Worm (Caenorhabditis elegans) whole organism, young adult: ENCODE measurements around the gene C18B10.6.

ENCODE experiments used
- K11D2.4 ChIP-seq: fragments of 200-800 bp; sonication (Bioruptor generic); IDR thresholded peaks from 2 replicates; pipeline ENCODE4 v1.3.6; 2022; ENCODE audit warnings: missing genetic modification reagents, missing genetic modification characterization, missing compliant biosample characterization
- Y53G8AR.9 ChIP-seq: fragments of 200-800 bp; sonication (Bioruptor generic); conservative IDR thresholded peaks from 2 replicates; pipeline ENCODE4 v1.3.6; 2022; ENCODE audit warnings: missing genetic modification reagents, missing genetic modification characterization, missing compliant biosample characterization
- madf-3 ChIP-seq: fragments of 200-800 bp; sonication (Bioruptor generic); IDR thresholded peaks from 2 replicates; pipeline ENCODE4 v1.3.6; 2022; ENCODE audit warnings: missing genetic modification reagents, missing genetic modification characterization, missing compliant biosample characterization

DNA sequence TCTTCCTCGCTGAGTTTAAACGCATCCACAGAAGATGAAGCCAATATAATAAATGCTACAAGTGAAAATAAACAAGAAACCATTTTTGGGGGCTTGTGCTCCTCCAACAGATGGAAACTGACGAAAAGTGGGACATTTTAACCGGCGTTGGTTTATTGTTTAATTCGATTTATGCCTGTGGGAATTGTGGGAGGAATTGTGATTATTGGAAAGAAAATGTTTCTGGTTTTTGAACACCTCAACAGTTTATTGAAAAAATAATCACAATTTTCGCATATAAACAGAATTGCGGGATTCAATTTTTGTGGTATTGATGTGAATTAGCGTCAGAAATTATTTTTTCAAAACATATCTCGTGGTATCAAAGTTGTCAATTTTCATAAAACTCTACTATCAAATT lies 26.6 kb downstream of the C18B10.6 start, which contains the start of gene try-8:
- TF ChIP-seq madf-3 (GFP tag; lab: Robert Waterston, UW) (no peak), Y53G8AR.9 (no peak), K11D2.4 (GFP tag; lab: Robert Waterston, UW) (no peak)
